Worm (Caenorhabditis elegans) whole organism, L1 larva: ENCODE measurements around the gene xbx-9.

Experiments
- ceh-8 ChIP-seq: fragments of 200-800 bp; sonication (Bioruptor generic); optimal IDR thresholded peaks from 2 replicates; lab custom pipeline; 2018; ENCODE audit warnings: mild to moderate bottlenecking, missing genetic modification characterization, moderate library complexity, missing compliant biosample characterization
- ces-1 ChIP-seq: fragments of 150-350 bp; optimal IDR thresholded peaks from 2 replicates; lab custom pipeline; 2014; ENCODE audit warnings: missing biosample characterization, missing genetic modification reagents, missing genetic modification characterization
- egl-13 ChIP-seq: sonication (generic microtip); optimal IDR thresholded peaks from 2 replicates; lab custom pipeline; 2016; ENCODE audit warnings: missing genotype, missing genetic modification reagents, missing genetic modification characterization, missing compliant biosample characterization
- egl-27 ChIP-seq, 2 experiments: fragments of 150-350 bp in 1 of 2; sonication (generic microtip); optimal IDR thresholded peaks; 3 replicates each; lab custom pipeline; 2017 to 2018; ENCODE audit warnings: missing biosample characterization in 2 of 2, missing genetic modification characterization in 2 of 2, missing genetic modification reagents in 2 of 2
- fkh-4 ChIP-seq: sonication (generic microtip); optimal IDR thresholded peaks from 2 replicates; lab custom pipeline; 2016; ENCODE audit warnings: missing compliant biosample characterization, missing genetic modification characterization, borderline replicate concordance
- lin-39 ChIP-seq: fragments of 150-350 bp; optimal IDR thresholded peaks from 2 replicates; lab custom pipeline; 2014; ENCODE audit warnings: missing biosample characterization, missing genetic modification reagents, missing genetic modification characterization
- nhr-12 ChIP-seq: sonication (generic microtip); optimal IDR thresholded peaks from 2 replicates; lab custom pipeline; 2017; ENCODE audit warnings: missing biosample characterization, missing genetic modification characterization
- nhr-28 ChIP-seq: fragments of 150-350 bp; optimal IDR thresholded peaks from 2 replicates; lab custom pipeline; 2014; ENCODE audit warnings: missing biosample characterization, missing genetic modification characterization
- nhr-47 ChIP-seq: sonication (generic microtip); optimal IDR thresholded peaks from 2 replicates; lab custom pipeline; 2016; ENCODE audit warnings: mild to moderate bottlenecking, missing genetic modification characterization, moderate library complexity, missing compliant biosample characterization
- nhr-76 ChIP-seq: sonication (generic microtip); optimal IDR thresholded peaks from 2 replicates; lab custom pipeline; 2017; ENCODE audit warnings: missing biosample characterization, missing genetic modification characterization
- nhr-84 ChIP-seq: sonication (generic microtip); optimal IDR thresholded peaks from 2 replicates; lab custom pipeline; 2017; ENCODE audit warnings: missing biosample characterization, missing genetic modification characterization
- pqm-1 ChIP-seq: sonication (generic microtip); optimal IDR thresholded peaks from 3 replicates; lab custom pipeline; 2017; ENCODE audit warnings: missing biosample characterization, missing genetic modification characterization
- skn-1 ChIP-seq: fragments of 150-350 bp; optimal IDR thresholded peaks from 2 replicates; lab custom pipeline; 2014; ENCODE audit warnings: missing biosample characterization, missing genetic modification characterization
- unc-62 ChIP-seq: fragments of 150-350 bp; optimal IDR thresholded peaks from 2 replicates; lab custom pipeline; 2014; ENCODE audit warnings: missing biosample characterization, missing genetic modification reagents, missing genetic modification characterization

ce11 chrV:12704077-12704476 lies 29.9 kb upstream of the xbx-9 start, which contains the start of gene R11D1.1:
- TF ChIP-seq nhr-47 (tag; lab: Kevin White, UChicago) (no peak), lin-39 (tag; lab: Kevin White, UChicago) (no peak), unc-62 (no peak), pqm-1 (tag; lab: Kevin White, UChicago) (no peak), ces-1 (GFP tag; lab: Kevin White, UChicago) (no peak), fkh-4 (no peak), nhr-84 (tag; lab: Kevin White, UChicago) (no peak), nhr-76 (tag; lab: Kevin White, UChicago) (no peak), nhr-12 (tag; lab: Kevin White, UChicago) (no peak), nhr-28 (tag; lab: Kevin White, UChicago) (no peak), egl-27 (tag; optimal IDR thresholded peaks at IDR 0.05; lab: Kevin White, UChicago) (no peak), egl-13 (tag; lab: Kevin White, UChicago) (no peak), ceh-8 (GFP tag; lab: Kevin White, UChicago) (no peak), skn-1 (tag; lab: Kevin White, UChicago) (no peak)
